Fruit fly (Drosophila melanogaster): Measurements from ENCODE around the gene Arr2.

Arr2 gene

DNA sequence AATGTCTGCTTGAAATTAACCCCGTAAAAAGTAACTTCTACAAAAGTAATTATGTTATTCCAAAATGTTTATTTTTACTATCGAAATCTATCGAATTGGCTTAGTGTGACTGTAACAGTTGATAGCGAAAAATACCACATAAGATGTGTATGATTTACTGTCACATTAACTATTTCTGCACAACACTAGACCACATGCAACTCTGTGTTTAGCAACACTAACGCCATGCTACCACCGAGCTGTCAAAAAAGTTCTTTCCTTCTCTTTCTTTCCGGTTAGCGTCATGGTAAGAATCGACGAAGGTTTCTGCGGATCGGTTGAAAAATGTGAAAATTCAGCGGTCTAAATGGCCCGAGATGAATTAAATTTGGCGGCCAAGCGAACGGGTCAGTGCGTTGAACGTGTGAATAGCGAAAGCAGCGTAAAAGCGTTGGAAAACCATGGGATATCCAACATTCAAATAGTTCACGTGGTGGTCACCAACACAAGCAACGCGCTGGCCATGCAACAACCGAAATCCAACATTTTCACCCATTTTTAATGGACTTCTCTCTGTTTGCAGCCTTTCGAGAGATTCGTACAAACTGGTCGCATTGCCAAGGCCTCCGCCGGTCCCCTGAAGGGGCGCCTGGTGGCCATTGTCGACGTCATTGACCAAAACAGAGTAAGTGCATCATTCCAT, 47.8 kb downstream of the Arr2 start, which contains the start of the genes Nelf-E and RpL14 (continued):
- TF ChIP-seq mam (GFP tag; optimal IDR thresholded peaks at IDR 0.05) (peak; percentile 92), zfh2 (GFP tag; optimal IDR thresholded peaks at IDR 0.05) (peak; percentile 94), fd64A (GFP tag; optimal IDR thresholded peaks at IDR 0.05) (peak; percentile 95), CG4404 (GFP tag; IDR thresholded peaks at IDR 0.05) (peak; percentile 73), Poxn (GFP tag; IDR thresholded peaks at IDR 0.05) (peak; percentile 73), CG10274 (GFP tag; optimal IDR thresholded peaks at IDR 0.05) (peak; percentile 88), HmgD (GFP tag; optimal IDR thresholded peaks at IDR 0.05) (peak; percentile 94), wek (GFP tag; optimal IDR thresholded peaks at IDR 0.05) (peak; percentile 93), scrt (GFP tag; optimal IDR thresholded peaks at IDR 0.05) (peak; percentile 93), CG16813 (GFP tag; IDR thresholded peaks at IDR 0.05; ENCODE audit: partially characterized antibody) (no peak; the same call in 1 of the 3 replicates), CG6765 (GFP tag; optimal IDR thresholded peaks at IDR 0.05) (peak; percentile 99), Dek (tag; optimal IDR thresholded peaks at IDR 0.05) (peak; percentile 89), repo (GFP tag; optimal IDR thresholded peaks at IDR 0.05) (peak; percentile 96), CG10267 (tag; optimal IDR thresholded peaks at IDR 0.05) (peak; percentile 100), Doc2 (GFP tag; IDR thresholded peaks at IDR 0.05) (peak; percentile 54; the same call in 1 of the 2 replicates), CG12236 (GFP tag; optimal IDR thresholded peaks at IDR 0.05) (peak; percentile 90), bab2 (GFP tag; optimal IDR thresholded peaks at IDR 0.05) (peak; percentile 95), pfk (GFP tag; optimal IDR thresholded peaks at IDR 0.05) (peak; percentile 85), CG3065 (GFP tag; optimal IDR thresholded peaks at IDR 0.05) (peak; percentile 86), CG31388 (GFP tag; optimal IDR thresholded peaks at IDR 0.05) (peak; percentile 58), Vsx1 (GFP tag; optimal IDR thresholded peaks at IDR 0.05) (peak; percentile 96), BtbVII (GFP tag; optimal IDR thresholded peaks at IDR 0.05) (peak; percentile 96), Rx (GFP tag; IDR thresholded peaks at IDR 0.05) (peak; percentile 92), Med (GFP tag) (peak; percentile 100), amos (GFP tag; IDR thresholded peaks at IDR 0.05; ENCODE audit: partially characterized antibody) (peak; percentile 60), disco-r (GFP tag; optimal IDR thresholded peaks at IDR 0.05) (peak; percentile 95), zf30C (GFP tag; optimal IDR thresholded peaks at IDR 0.05) (peak; percentile 34), ranshi (GFP tag; IDR thresholded peaks at IDR 0.05) (peak; percentile 93), CG17361 (GFP tag; IDR thresholded peaks at IDR 0.05) (peak; percentile 12; the same call in 1 of the 3 replicates), CG10654 (GFP tag; optimal IDR thresholded peaks at IDR 0.05) (peak; percentile 91), tna (GFP tag; IDR thresholded peaks at IDR 0.05; ENCODE audit: partially characterized antibody) (no peak), CG3726 (GFP tag; IDR thresholded peaks at IDR 0.05) (peak; percentile 39; the same call in 1 of the 3 replicates), Atf6 (GFP tag; IDR thresholded peaks at IDR 0.05) (peak; percentile 92), Trl (optimal IDR thresholded peaks at IDR 0.05) (no peak), Trl (GFP tag; optimal IDR thresholded peaks at IDR 0.05) (peak; percentile 98), CG6683 (GFP tag; optimal IDR thresholded peaks at IDR 0.05) (peak; percentile 95), Nf-YC (tag; optimal IDR thresholded peaks at IDR 0.05) (peak; percentile 83), CG2129 (GFP tag; IDR thresholded peaks at IDR 0.05; ENCODE audit: partially characterized antibody) (no peak), CG11723 (GFP tag; optimal IDR thresholded peaks at IDR 0.05) (peak; percentile 93), HHEX (GFP tag; optimal IDR thresholded peaks at IDR 0.05) (peak; percentile 98), vnd (GFP tag; IDR thresholded peaks at IDR 0.05; ENCODE audit: partially characterized antibody) (peak; percentile 35; the same call in 1 of the 3 replicates), ci (GFP tag; IDR thresholded peaks at IDR 0.05) (peak; percentile 99), CG5245 (GFP tag; optimal IDR thresholded peaks at IDR 0.05) (peak; percentile 83), Eip74EF (GFP tag; optimal IDR thresholded peaks at IDR 0.05) (peak in 1 of 2 experiments; percentile 30), Ada2b (GFP tag; IDR thresholded peaks at IDR 0.05) (peak; percentile 74), sna (GFP tag; IDR thresholded peaks at IDR 0.05; ENCODE audit: partially characterized antibody) (peak; percentile 31; the same call in 1 of the 2 replicates), CG13287 (GFP tag; IDR thresholded peaks at IDR 0.05; ENCODE audit: partially characterized antibody) (peak; percentile 66; the same call in 1 of the 2 replicates), ERR (GFP tag; optimal IDR thresholded peaks at IDR 0.05) (peak; percentile 92), bowl (GFP tag; IDR thresholded peaks at IDR 0.05) (peak; percentile 87)

All from whole organism, embryonic.